Worm (Caenorhabditis elegans) whole organism, young adult: Measurements from ENCODE around the gene C36A4.10.

Experiments
- F39B2.1 ChIP-seq: fragments of 200-800 bp; sonication (Bioruptor generic); IDR thresholded peaks from 2 replicates; pipeline ENCODE4 v1.3.6; 2022; ENCODE audit warnings: missing genetic modification reagents, missing genetic modification characterization, missing compliant biosample characterization
- F49E8.2 ChIP-seq: sonication (generic microtip); optimal IDR thresholded peaks from 3 replicates; lab custom pipeline; 2017; ENCODE audit warnings: missing genetic modification characterization, mild to moderate bottlenecking, missing compliant biosample characterization, antibody characterized with exemption, moderate library complexity; ENCODE audit not compliant: insufficient read depth
- bed-2 ChIP-seq: fragments of 200-800 bp; sonication (Bioruptor generic); IDR thresholded peaks from 2 replicates; pipeline ENCODE4 v1.3.6; 2022; ENCODE audit warnings: missing genetic modification reagents, missing genetic modification characterization, missing compliant biosample characterization
- him-1 ChIP-seq: sonication (generic microtip); optimal IDR thresholded peaks from 2 replicates; lab custom pipeline; 2016; ENCODE audit warnings: missing genotype, missing genetic modification reagents, missing genetic modification characterization, missing compliant biosample characterization
- snpc-3.4 ChIP-seq: sonication (generic microtip); optimal IDR thresholded peaks from 2 replicates; lab custom pipeline; 2017; ENCODE audit warnings: missing genetic modification characterization, mild to moderate bottlenecking, missing compliant biosample characterization, antibody characterized with exemption, moderate library complexity, missing genotype, missing genetic modification reagents

- TF ChIP-seq him-1, result no peak
- TF ChIP-seq bed-2 (GFP tag; lab: Robert Waterston, UW), result no peak
- no peak for TF ChIP-seq snpc-3.4 (tag; lab: Kevin White, UChicago)
- TF ChIP-seq F49E8.2 (tag; lab: Kevin White, UChicago), result no peak
- no peak for TF ChIP-seq F39B2.1
These were observed 23.7 kb downstream of the C36A4.10 start for ce11 chrIII:3807590-3807989.
